Worm (Caenorhabditis elegans): ENCODE measurements around the gene C17G10.1.

ce11 chrII:5587794-5588193 is 8.6 kb upstream of the C17G10.1 start:
- no peak for TF ChIP-seq tbx-37 (GFP tag; conservative IDR thresholded peaks at IDR 0.05)
- no peak for TF ChIP-seq ama-1 (optimal IDR thresholded peaks at IDR 0.05)
- no peak for TF ChIP-seq B0310.2 (tag; optimal IDR thresholded peaks at IDR 0.05)
- no peak for TF ChIP-seq pes-1 (GFP tag; IDR thresholded peaks at IDR 0.05)
- TF ChIP-seq sea-1 (GFP tag; conservative IDR thresholded peaks at IDR 0.05), result no peak
- TF ChIP-seq scrt-1 (GFP tag; IDR thresholded peaks at IDR 0.05), result no peak

Measured in whole organism, early embryonic.